Fruit fly (Drosophila melanogaster) whole organism, embryonic: ENCODE results near the gene Exd2.

Experiments
- Adf1 ChIP-seq: fragments of 200-800 bp; sonication (Bioruptor generic); IDR thresholded peaks from 2 replicates; pipeline ENCODE4 v1.3.6; 2022; ENCODE audit warnings: missing biosample characterization, missing genetic modification characterization
- Aef1 ChIP-seq: fragments of 200-800 bp; sonication (Bioruptor generic); IDR thresholded peaks from 3 replicates; pipeline ENCODE4 v1.3.6; 2022; ENCODE audit warnings: missing biosample characterization, missing genetic modification characterization
- C15 ChIP-seq: fragments of 200-800 bp; sonication (Bioruptor generic); IDR thresholded peaks from 3 replicates; pipeline ENCODE4 v1.3.6; 2022; ENCODE audit warnings: missing biosample characterization, missing genetic modification characterization
- CG1024 ChIP-seq: fragments of 200-800 bp; sonication (Bioruptor generic); IDR thresholded peaks from 2 replicates; pipeline ENCODE4 v1.3.6; 2022; ENCODE audit warnings: missing biosample characterization, missing genetic modification characterization
- CG10431 ChIP-seq: fragments of 200-800 bp; sonication (Bioruptor generic); optimal IDR thresholded peaks from 3 replicates; lab custom pipeline; 2018; ENCODE audit warnings: missing biosample characterization, mild to moderate bottlenecking, missing genetic modification characterization
- CG11696 ChIP-seq: fragments of 200-800 bp; sonication (Bioruptor generic); IDR thresholded peaks from 2 replicates; pipeline ENCODE4 v1.3.6; 2022; ENCODE audit warnings: missing biosample characterization, missing genetic modification characterization
- CG16863 ChIP-seq: fragments of 200-800 bp; sonication (Bioruptor generic); optimal IDR thresholded peaks from 3 replicates; lab custom pipeline; 2016; ENCODE audit warnings: missing biosample characterization, missing genetic modification characterization
- CG32532 ChIP-seq: fragments of 200-800 bp; sonication (Bioruptor generic); IDR thresholded peaks from 2 replicates; pipeline ENCODE4 v1.3.6; 2022; ENCODE audit warnings: missing biosample characterization, missing genetic modification characterization
- CG33213 ChIP-seq: fragments of 200-800 bp; sonication (Bioruptor generic); optimal IDR thresholded peaks from 3 replicates; lab custom pipeline; 2016; ENCODE audit warnings: missing biosample characterization, missing genetic modification characterization
- CG33557 ChIP-seq: fragments of 200-800 bp; sonication (Bioruptor generic); optimal IDR thresholded peaks from 2 replicates; lab custom pipeline; 2019; ENCODE audit warnings: missing biosample characterization, mild to moderate bottlenecking, missing genetic modification characterization, moderate library complexity
- CG6272 ChIP-seq: fragments of 200-800 bp; sonication (Bioruptor generic); IDR thresholded peaks from 2 replicates; pipeline ENCODE4 v1.3.6; 2022; ENCODE audit warnings: missing biosample characterization, missing genetic modification characterization
- CG7372 ChIP-seq: fragments of 200-800 bp; sonication (Bioruptor generic); IDR thresholded peaks from 2 replicates; pipeline ENCODE4 v1.3.6; 2022; ENCODE audit warnings: missing biosample characterization, missing genetic modification characterization
- CG7745 ChIP-seq: fragments of 200-800 bp; sonication (Bioruptor generic); optimal IDR thresholded peaks from 2 replicates; lab custom pipeline; 2018; ENCODE audit warnings: missing biosample characterization, mild to moderate bottlenecking, missing genetic modification characterization, moderate library complexity
- CG8359 ChIP-seq: fragments of 200-800 bp; sonication (Bioruptor generic); optimal IDR thresholded peaks from 2 replicates; lab custom pipeline; 2017; ENCODE audit warnings: missing biosample characterization, mild to moderate bottlenecking, missing genetic modification characterization, borderline replicate concordance
- D19A ChIP-seq: fragments of 200-800 bp; optimal IDR thresholded peaks from 3 replicates; lab custom pipeline; 2019; ENCODE audit warnings: missing biosample characterization, mild to moderate bottlenecking, missing genetic modification characterization, moderate library complexity
- Deaf1 ChIP-seq: fragments of 200-800 bp; optimal IDR thresholded peaks from 3 replicates; lab custom pipeline; 2019; ENCODE audit warnings: missing biosample characterization, mild to moderate bottlenecking, missing genetic modification characterization, moderate library complexity
- Ets97D ChIP-seq: fragments of 200-800 bp; sonication (Bioruptor generic); optimal IDR thresholded peaks from 3 replicates; lab custom pipeline; 2016; ENCODE audit warnings: missing biosample characterization, missing genetic modification characterization
- Hr3 ChIP-seq: fragments of 200-800 bp; sonication (Bioruptor generic); optimal IDR thresholded peaks from 3 replicates; lab custom pipeline; 2016; ENCODE audit warnings: missing biosample characterization, missing genetic modification characterization
- Jarid2 ChIP-seq: fragments of 200-800 bp; sonication (Bioruptor generic); optimal IDR thresholded peaks from 3 replicates; lab custom pipeline; 2017; ENCODE audit warnings: mild to moderate bottlenecking, missing biosample characterization, missing genetic modification reagents, missing genetic modification characterization
- Lpt ChIP-seq: fragments of >200 bp; optimal IDR thresholded peaks from 2 replicates; lab custom pipeline; 2018; ENCODE audit warnings: missing biosample characterization, missing genetic modification characterization
- MBD-R2 ChIP-seq: fragments of 200-800 bp; sonication (Bioruptor generic); IDR thresholded peaks from 2 replicates; pipeline ENCODE4 v1.3.6; 2022; ENCODE audit warnings: missing biosample characterization, missing genetic modification characterization
- MTF-1 ChIP-seq: fragments of 200-800 bp; sonication (Bioruptor generic); optimal IDR thresholded peaks from 2 replicates; lab custom pipeline; 2018; ENCODE audit warnings: missing biosample characterization, mild to moderate bottlenecking, missing genetic modification characterization, borderline replicate concordance
- Meics ChIP-seq: fragments of 200-800 bp; sonication (Bioruptor generic); optimal IDR thresholded peaks from 2 replicates; lab custom pipeline; 2017; ENCODE audit warnings: missing biosample characterization, mild to moderate bottlenecking, missing genetic modification characterization
- Neu2 ChIP-seq: fragments of 200-800 bp; sonication (Bioruptor generic); optimal IDR thresholded peaks from 3 replicates; lab custom pipeline; 2016; ENCODE audit warnings: missing biosample characterization, missing genetic modification characterization, borderline replicate concordance
- Oli ChIP-seq: fragments of 200-800 bp; sonication (Bioruptor generic); optimal IDR thresholded peaks from 2 replicates; lab custom pipeline; 2018; ENCODE audit warnings: missing biosample characterization, mild to moderate bottlenecking, missing genetic modification characterization, moderate library complexity
- Opbp ChIP-seq: fragments of 200-800 bp; sonication (Bioruptor generic); IDR thresholded peaks from 3 replicates; pipeline ENCODE4 v1.3.6; 2022; ENCODE audit warnings: missing biosample characterization, missing genetic modification characterization; ENCODE audit not compliant: partially characterized antibody
- Poxn ChIP-seq: fragments of 200-800 bp; sonication (Bioruptor generic); IDR thresholded peaks from 2 replicates; pipeline ENCODE4 v1.3.6; 2022; ENCODE audit warnings: missing biosample characterization, missing genetic modification characterization
- Rfx ChIP-seq: fragments of 200-800 bp; sonication (Bioruptor generic); IDR thresholded peaks from 2 replicates; pipeline ENCODE4 v1.3.6; 2022; ENCODE audit warnings: missing biosample characterization, missing genetic modification characterization
- Six4 ChIP-seq: fragments of 200-800 bp; sonication (Bioruptor generic); optimal IDR thresholded peaks from 2 replicates; lab custom pipeline; 2016; ENCODE audit warnings: missing biosample characterization, missing genetic modification characterization
- Vsx1 ChIP-seq: fragments of 200-800 bp; sonication (Bioruptor generic); optimal IDR thresholded peaks from 2 replicates; lab custom pipeline; 2017; ENCODE audit warnings: missing biosample characterization, mild to moderate bottlenecking, missing genetic modification characterization, missing genetic modification reagents
- bab2 ChIP-seq: fragments of 200-800 bp; sonication (Bioruptor generic); optimal IDR thresholded peaks from 2 replicates; lab custom pipeline; 2016; ENCODE audit warnings: missing biosample characterization, missing genetic modification characterization
- bowl ChIP-seq: fragments of 200-800 bp; sonication (Bioruptor generic); IDR thresholded peaks from 2 replicates; pipeline ENCODE4 v1.3.6; 2022; ENCODE audit warnings: missing biosample characterization, missing genetic modification characterization
- bsh ChIP-seq, 2 experiments: fragments of 200-800 bp; sonication (Bioruptor generic); optimal IDR thresholded peaks; 2 replicates each; lab custom pipeline; 2017 to 2018; ENCODE audit warnings: mild to moderate bottlenecking in 2 of 2, missing biosample characterization in 2 of 2, missing genetic modification characterization in 2 of 2, moderate library complexity in 1 of 2
- btn ChIP-seq: fragments of 200-800 bp; sonication (Bioruptor generic); optimal IDR thresholded peaks from 2 replicates; lab custom pipeline; 2016; ENCODE audit warnings: missing biosample characterization, missing genetic modification characterization
- cad ChIP-seq: fragments of >200 bp; optimal IDR thresholded peaks from 2 replicates; lab custom pipeline; 2017; ENCODE audit warnings: missing biosample characterization, missing genetic modification characterization
- en ChIP-seq: fragments of 200-800 bp; sonication (Bioruptor generic); optimal IDR thresholded peaks from 2 replicates; lab custom pipeline; 2016; ENCODE audit warnings: missing biosample characterization, missing genetic modification characterization
- ind ChIP-seq: fragments of 200-800 bp; sonication (Bioruptor generic); optimal IDR thresholded peaks from 3 replicates; lab custom pipeline; 2016; ENCODE audit warnings: missing biosample characterization, missing genetic modification characterization
- insv ChIP-seq, 2 experiments: fragments of 200-800 bp; sonication (Bioruptor generic); optimal IDR thresholded peaks; 3 replicates each; lab custom pipeline; 2016 to 2018; ENCODE audit warnings: missing biosample characterization in 2 of 2, missing genetic modification characterization in 2 of 2
- klu ChIP-seq: fragments of 200-800 bp; sonication (Bioruptor generic); IDR thresholded peaks from 2 replicates; pipeline ENCODE4 v1.3.6; 2022; ENCODE audit warnings: missing biosample characterization, missing genetic modification characterization
- nom ChIP-seq: fragments of 200-800 bp; sonication (Bioruptor generic); optimal IDR thresholded peaks from 2 replicates; lab custom pipeline; 2017; ENCODE audit warnings: missing biosample characterization, missing genetic modification characterization, mild to moderate bottlenecking, moderate library complexity, missing genetic modification reagents
- pan ChIP-seq, 4 experiments: fragments of >200 bp in 3 of 4; fragments of 200-800 bp in 1 of 4; sonication (Bioruptor generic) in 1 of 4; optimal IDR thresholded peaks in 3 of 4; IDR thresholded peaks in 1 of 4; 2 replicates each; pipeline versions ENCODE4 v1.3.6 to Lab custom; 2017 to 2022; ENCODE audit warnings: missing biosample characterization in 2 of 4, missing genetic modification characterization in 2 of 4, mixed read lengths in 1 of 4
- pnt ChIP-seq: fragments of 200-800 bp; sonication (Bioruptor generic); optimal IDR thresholded peaks from 3 replicates; lab custom pipeline; 2016; ENCODE audit warnings: missing biosample characterization, missing genetic modification characterization
- row ChIP-seq: fragments of 200-800 bp; sonication (Bioruptor generic); IDR thresholded peaks from 3 replicates; pipeline ENCODE4 v1.3.6; 2022; ENCODE audit warnings: missing biosample characterization, missing genetic modification characterization
- run ChIP-seq: fragments of 200-800 bp; sonication (Bioruptor generic); optimal IDR thresholded peaks from 3 replicates; lab custom pipeline; 2018; ENCODE audit warnings: missing biosample characterization, mild to moderate bottlenecking, missing genetic modification characterization
- slp2 ChIP-seq: fragments of 200-800 bp; sonication (Bioruptor generic); optimal IDR thresholded peaks from 2 replicates; lab custom pipeline; 2016; ENCODE audit warnings: missing biosample characterization, missing genetic modification characterization
- toy ChIP-seq: fragments of 200-800 bp; sonication (Bioruptor generic); IDR thresholded peaks from 2 replicates; pipeline ENCODE4 v1.3.6; 2022; ENCODE audit warnings: missing biosample characterization, missing genetic modification characterization
- trem ChIP-seq: fragments of 200-800 bp; optimal IDR thresholded peaks from 3 replicates; lab custom pipeline; 2019; ENCODE audit warnings: missing biosample characterization, mild to moderate bottlenecking, missing genetic modification characterization, moderate library complexity
- wek ChIP-seq: fragments of 200-800 bp; sonication (Bioruptor generic); optimal IDR thresholded peaks from 3 replicates; lab custom pipeline; 2018; ENCODE audit warnings: missing biosample characterization, mild to moderate bottlenecking, missing genetic modification characterization, moderate library complexity
- zen ChIP-seq: fragments of 200-800 bp; sonication (Bioruptor generic); optimal IDR thresholded peaks from 3 replicates; lab custom pipeline; 2018; ENCODE audit warnings: missing biosample characterization, mild to moderate bottlenecking, missing genetic modification characterization, moderate library complexity
- zfh2 ChIP-seq: fragments of 200-800 bp; sonication (Bioruptor generic); optimal IDR thresholded peaks from 2 replicates; lab custom pipeline; 2016; ENCODE audit warnings: missing biosample characterization, missing genetic modification characterization

Gene Exd2

DNA sequence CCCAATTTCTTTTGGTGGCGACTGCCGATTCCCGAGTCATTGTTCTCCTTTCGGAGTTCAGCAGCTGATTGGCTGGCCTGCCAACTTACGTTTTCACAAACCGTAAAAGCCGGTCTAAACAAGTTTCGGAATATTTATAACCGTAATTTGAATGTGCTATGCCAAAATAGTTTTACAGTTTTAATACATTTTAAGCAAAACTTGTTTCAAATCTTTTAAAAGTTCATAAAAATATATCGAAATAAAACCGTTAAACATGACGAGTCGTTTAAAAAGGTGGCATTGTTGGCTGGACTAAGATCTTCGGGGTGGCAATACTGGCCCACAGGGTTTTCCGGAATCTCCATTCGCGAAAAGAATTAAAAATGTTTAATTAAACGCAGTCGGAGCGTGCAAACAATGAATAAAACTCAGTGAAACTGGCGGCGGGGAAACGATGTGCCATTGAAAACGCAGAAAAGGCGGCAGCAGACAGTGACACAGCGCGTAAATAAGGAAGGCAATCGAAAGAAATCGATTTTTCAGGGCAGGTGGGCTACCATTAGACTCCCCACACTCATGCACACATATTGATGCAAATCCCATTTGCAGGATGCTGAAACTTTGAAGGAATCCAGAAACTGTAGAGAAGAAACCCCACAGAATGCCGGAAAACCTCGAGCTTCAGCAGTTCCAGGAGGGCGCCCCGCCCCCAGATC, at the start of gene Exd2, which contains the start of gene CG5281:
Exd2 (minus strand) TSS at position 167 of the 698 bp plus-strand sequence.
CG5281 (plus strand) TSS at position 314 of the 698 bp plus-strand sequence.
- TF ChIP-seq wek (GFP tag; lab: Kevin White, UChicago), result peak; percentile 13
- no peak for TF ChIP-seq pan (optimal IDR thresholded peaks at IDR 0.05; lab: Kevin White, UChicago)
- TF ChIP-seq pan (GFP tag; optimal IDR thresholded peaks at IDR 0.05 in 1 of 2, IDR thresholded peaks at IDR 0.05 in 1 of 2), result no peak
- TF ChIP-seq zfh2, result peak; percentile 55
- peak; percentile 9 for TF ChIP-seq zen (tag; lab: Kevin White, UChicago)
- TF ChIP-seq Deaf1 (tag; lab: Kevin White, UChicago), result peak; percentile 73
- TF ChIP-seq cad, result no peak
- TF ChIP-seq CG7372 (GFP tag; lab: Robert Waterston, UW), result no peak
- peak in 1 of 2 experiments; percentile 23 for TF ChIP-seq insv (GFP tag; optimal IDR thresholded peaks at IDR 0.05; lab: Kevin White, UChicago)
- no peak for TF ChIP-seq C15 (GFP tag; lab: Robert Waterston, UW)
- TF ChIP-seq Six4 (GFP tag; lab: Kevin White, UChicago), result peak; percentile 69
- TF ChIP-seq Aef1 (GFP tag; lab: Robert Waterston, UW), result no peak
- no peak for TF ChIP-seq Lpt
- TF ChIP-seq CG33213 (GFP tag; lab: Kevin White, UChicago), result peak; percentile 58
- no peak for TF ChIP-seq CG32532 (GFP tag; lab: Robert Waterston, UW)
- peak; percentile 12 for TF ChIP-seq btn (GFP tag; lab: Kevin White, UChicago)
- TF ChIP-seq CG1024 (GFP tag; lab: Robert Waterston, UW), result no peak
- TF ChIP-seq klu (GFP tag; lab: Robert Waterston, UW), result no peak
- no peak for TF ChIP-seq Adf1 (GFP tag; lab: Robert Waterston, UW)
- TF ChIP-seq Poxn (GFP tag; lab: Robert Waterston, UW), result no peak
- peak; percentile 13 for TF ChIP-seq pnt (GFP tag; lab: Kevin White, UChicago)
- no peak for TF ChIP-seq Neu2 (GFP tag; lab: Kevin White, UChicago)
- peak; percentile 39 for TF ChIP-seq MTF-1 (GFP tag; lab: Kevin White, UChicago)
- TF ChIP-seq D19A (tag; lab: Kevin White, UChicago), result no peak
- peak in 1 of 2 experiments; percentile 52 for TF ChIP-seq bsh (GFP tag; optimal IDR thresholded peaks at IDR 0.05; lab: Kevin White, UChicago)
- no peak for TF ChIP-seq Jarid2
- no peak for TF ChIP-seq CG11696 (GFP tag; lab: Robert Waterston, UW)
- peak; percentile 91 for TF ChIP-seq Ets97D (GFP tag; lab: Kevin White, UChicago)
- TF ChIP-seq Rfx (GFP tag; lab: Robert Waterston, UW), result peak; percentile 43; the same call in 1 of the 2 replicates
- TF ChIP-seq run (tag; lab: Kevin White, UChicago), result no peak
- TF ChIP-seq nom (GFP tag; lab: Kevin White, UChicago), result no peak
- peak; percentile 73 for TF ChIP-seq MBD-R2 (GFP tag; lab: Robert Waterston, UW)
- TF ChIP-seq row (GFP tag; lab: Robert Waterston, UW), result peak; percentile 38; the same call in 2 of the 3 replicates
- TF ChIP-seq CG6272 (GFP tag; lab: Robert Waterston, UW), result no peak
- peak; percentile 99 for TF ChIP-seq trem (tag; lab: Kevin White, UChicago)
- TF ChIP-seq CG7745 (tag; lab: Kevin White, UChicago), result no peak
- TF ChIP-seq toy (GFP tag; lab: Robert Waterston, UW), result no peak
- TF ChIP-seq CG8359, result no peak
- TF ChIP-seq Hr3 (GFP tag; lab: Kevin White, UChicago), result peak; percentile 42
- TF ChIP-seq CG16863 (GFP tag; lab: Kevin White, UChicago), result peak; percentile 53
- TF ChIP-seq Oli (tag; lab: Kevin White, UChicago), result peak; percentile 48
- peak; percentile 12 for TF ChIP-seq CG10431 (GFP tag; lab: Kevin White, UChicago)
- TF ChIP-seq CG33557, result peak; percentile 66
- peak; percentile 4 for TF ChIP-seq en
- no peak for TF ChIP-seq Opbp (GFP tag; lab: Robert Waterston, UW)
- peak; percentile 28 for TF ChIP-seq ind
- TF ChIP-seq bowl (GFP tag; lab: Robert Waterston, UW), result no peak
- TF ChIP-seq Vsx1, result no peak
- peak; percentile 40 for TF ChIP-seq bab2
- peak; percentile 62 for TF ChIP-seq Meics (GFP tag; lab: Kevin White, UChicago)
- peak; percentile 36 for TF ChIP-seq slp2 (GFP tag; lab: Kevin White, UChicago)
